Fruit fly (Drosophila melanogaster) whole organism, embryonic: ENCODE results near the gene CG14400.

ENCODE experiments used
- Asciz ChIP-seq: fragments of 200-800 bp; sonication (Bioruptor generic); optimal IDR thresholded peaks from 2 replicates; lab custom pipeline; 2017; ENCODE audit warnings: missing biosample characterization, mild to moderate bottlenecking, missing genetic modification characterization, missing genetic modification reagents
- Atf6 ChIP-seq: fragments of 200-800 bp; sonication (Bioruptor generic); IDR thresholded peaks from 2 replicates; pipeline ENCODE4 v1.3.6; 2022; ENCODE audit warnings: missing biosample characterization, missing genetic modification characterization
- Awh ChIP-seq: fragments of 200-800 bp; sonication (Bioruptor generic); IDR thresholded peaks from 2 replicates; pipeline ENCODE4, ENCODE4 v1.3.6; 2022; ENCODE audit warnings: missing biosample characterization, missing genetic modification characterization
- Bteb2 ChIP-seq: fragments of 200-800 bp; sonication (Bioruptor generic); optimal IDR thresholded peaks from 2 replicates; lab custom pipeline; 2016; ENCODE audit warnings: missing biosample characterization, missing genetic modification characterization
- CG10543 ChIP-seq: fragments of 200-800 bp; sonication (Bioruptor generic); optimal IDR thresholded peaks from 3 replicates; lab custom pipeline; 2017; ENCODE audit warnings: missing biosample characterization, mild to moderate bottlenecking, missing genetic modification characterization, moderate library complexity
- CG12155 ChIP-seq: fragments of 200-800 bp; sonication (Bioruptor generic); optimal IDR thresholded peaks from 3 replicates; lab custom pipeline; 2016; ENCODE audit warnings: missing biosample characterization, missing genetic modification characterization
- CG13287 ChIP-seq: fragments of 200-800 bp; sonication (Bioruptor generic); IDR thresholded peaks from 2 replicates; pipeline ENCODE4 v1.3.6; 2022; ENCODE audit warnings: missing biosample characterization, missing genetic modification characterization; ENCODE audit not compliant: partially characterized antibody
- CG13296 ChIP-seq: fragments of 200-800 bp; sonication (Bioruptor generic); optimal IDR thresholded peaks from 3 replicates; lab custom pipeline; 2018; ENCODE audit warnings: missing biosample characterization, mild to moderate bottlenecking, missing genetic modification characterization
- CG14014 ChIP-seq: fragments of 200-800 bp; sonication (Bioruptor generic); IDR thresholded peaks from 2 replicates; pipeline ENCODE4 v1.3.6; 2022; ENCODE audit warnings: missing biosample characterization, missing genetic modification characterization
- CG15269 ChIP-seq: fragments of 200-800 bp; sonication (Bioruptor generic); optimal IDR thresholded peaks from 2 replicates; lab custom pipeline; 2018; ENCODE audit warnings: missing biosample characterization, mild to moderate bottlenecking, missing genetic modification characterization, moderate library complexity
- CG15601 ChIP-seq: fragments of 200-800 bp; sonication (Bioruptor generic); optimal IDR thresholded peaks from 3 replicates; lab custom pipeline; 2019; ENCODE audit warnings: missing biosample characterization, mild to moderate bottlenecking, missing genetic modification characterization, moderate library complexity
- CG17359 ChIP-seq: fragments of 200-800 bp; sonication (Bioruptor generic); optimal IDR thresholded peaks from 3 replicates; lab custom pipeline; 2018; ENCODE audit warnings: missing biosample characterization, mild to moderate bottlenecking, missing genetic modification characterization, moderate library complexity
- CG30403 ChIP-seq: fragments of 200-800 bp; sonication (Bioruptor generic); optimal IDR thresholded peaks from 3 replicates; lab custom pipeline; 2016; ENCODE audit warnings: missing biosample characterization, missing genetic modification characterization
- CG4282 ChIP-seq: fragments of 200-800 bp; sonication (Bioruptor generic); optimal IDR thresholded peaks from 2 replicates; lab custom pipeline; 2016; ENCODE audit warnings: missing biosample characterization, missing genetic modification characterization
- CG4360 ChIP-seq: fragments of 200-800 bp; sonication (Bioruptor generic); IDR thresholded peaks from 2 replicates; pipeline ENCODE4 v1.3.6; 2022; ENCODE audit warnings: missing biosample characterization, missing genetic modification characterization
- CG4707 ChIP-seq: fragments of 200-800 bp; sonication (Bioruptor generic); optimal IDR thresholded peaks from 2 replicates; lab custom pipeline; 2018; ENCODE audit warnings: missing biosample characterization, mild to moderate bottlenecking, missing genetic modification characterization, moderate library complexity
- CG4730 ChIP-seq: fragments of 200-800 bp; sonication (Bioruptor generic); IDR thresholded peaks from 2 replicates; pipeline ENCODE4 v1.3.6; 2022; ENCODE audit warnings: missing biosample characterization, missing genetic modification characterization
- CG6175 ChIP-seq: fragments of 200-800 bp; sonication (Bioruptor generic); IDR thresholded peaks from 3 replicates; pipeline ENCODE4 v1.3.6; 2022; ENCODE audit warnings: missing biosample characterization, missing genetic modification characterization
- CG8290 ChIP-seq, 3 experiments: fragments of 200-800 bp; sonication (Bioruptor generic); optimal IDR thresholded peaks; 2 replicates each; lab custom pipeline; 2016 to 2019; ENCODE audit warnings: missing biosample characterization in 3 of 3, missing genetic modification characterization in 3 of 3, mild to moderate bottlenecking in 2 of 3, moderate library complexity in 1 of 3
- CG8388 ChIP-seq: fragments of 200-800 bp; sonication (Bioruptor generic); optimal IDR thresholded peaks from 2 replicates; lab custom pipeline; 2019; ENCODE audit warnings: missing biosample characterization, mild to moderate bottlenecking, missing genetic modification characterization, moderate library complexity
- Dbx ChIP-seq: fragments of 200-800 bp; sonication (Bioruptor generic); IDR thresholded peaks from 3 replicates; pipeline ENCODE4 v1.3.6; 2022; ENCODE audit warnings: missing biosample characterization, missing genetic modification characterization
- Dek ChIP-seq: fragments of 200-800 bp; sonication (Bioruptor generic); optimal IDR thresholded peaks from 3 replicates; lab custom pipeline; 2019; ENCODE audit warnings: missing biosample characterization, mild to moderate bottlenecking, missing genetic modification characterization, moderate library complexity
- Doc3 ChIP-seq: fragments of 200-800 bp; sonication (Bioruptor generic); IDR thresholded peaks from 3 replicates; pipeline ENCODE4 v1.3.6; 2022; ENCODE audit warnings: missing biosample characterization, missing genetic modification characterization; ENCODE audit not compliant: partially characterized antibody
- Hr3 ChIP-seq: fragments of 200-800 bp; sonication (Bioruptor generic); optimal IDR thresholded peaks from 3 replicates; lab custom pipeline; 2016; ENCODE audit warnings: missing biosample characterization, missing genetic modification characterization
- Meics ChIP-seq: fragments of 200-800 bp; sonication (Bioruptor generic); optimal IDR thresholded peaks from 2 replicates; lab custom pipeline; 2017; ENCODE audit warnings: missing biosample characterization, mild to moderate bottlenecking, missing genetic modification characterization
- NC2β ChIP-seq: fragments of 200-800 bp; sonication (Bioruptor generic); optimal IDR thresholded peaks from 2 replicates; lab custom pipeline; 2016; ENCODE audit warnings: missing biosample characterization, missing genetic modification characterization
- Neu2 ChIP-seq: fragments of 200-800 bp; sonication (Bioruptor generic); optimal IDR thresholded peaks from 3 replicates; lab custom pipeline; 2016; ENCODE audit warnings: missing biosample characterization, missing genetic modification characterization, borderline replicate concordance
- Ssrp ChIP-seq: fragments of 200-800 bp; sonication (Bioruptor generic); optimal IDR thresholded peaks from 2 replicates; lab custom pipeline; 2018; ENCODE audit warnings: missing biosample characterization, mild to moderate bottlenecking, missing genetic modification characterization, moderate library complexity
- Tbp ChIP-seq: fragments of >200 bp; optimal IDR thresholded peaks from 2 replicates; lab custom pipeline; 2018; ENCODE audit warnings: missing biosample characterization, missing genetic modification characterization
- Xbp1 ChIP-seq: fragments of 200-800 bp; sonication (Bioruptor generic); optimal IDR thresholded peaks from 3 replicates; lab custom pipeline; 2016; ENCODE audit warnings: missing biosample characterization, mild to moderate bottlenecking, missing genetic modification characterization
- al ChIP-seq: fragments of 200-800 bp; sonication (Bioruptor generic); IDR thresholded peaks from 2 replicates; pipeline ENCODE4 v1.3.6; 2022; ENCODE audit warnings: missing biosample characterization, missing genetic modification characterization
- bab2 ChIP-seq: fragments of 200-800 bp; sonication (Bioruptor generic); optimal IDR thresholded peaks from 2 replicates; lab custom pipeline; 2016; ENCODE audit warnings: missing biosample characterization, missing genetic modification characterization
- cas ChIP-seq: fragments of 200-800 bp; sonication (Bioruptor generic); IDR thresholded peaks from 2 replicates; pipeline ENCODE4 v1.3.6; 2022; ENCODE audit warnings: missing biosample characterization, missing genetic modification characterization
- caup ChIP-seq: fragments of 200-800 bp; sonication (Bioruptor generic); optimal IDR thresholded peaks from 3 replicates; lab custom pipeline; 2017; ENCODE audit warnings: missing biosample characterization, mild to moderate bottlenecking, missing genetic modification characterization, moderate library complexity; ENCODE audit not compliant: severe bottlenecking
- ewg ChIP-seq: fragments of 200-800 bp; sonication (Bioruptor generic); optimal IDR thresholded peaks from 3 replicates; lab custom pipeline; 2017; ENCODE audit warnings: mild to moderate bottlenecking, missing biosample characterization, missing genetic modification reagents, missing genetic modification characterization
- fd3F ChIP-seq: fragments of 200-800 bp; sonication (Bioruptor generic); optimal IDR thresholded peaks from 2 replicates; lab custom pipeline; 2018; ENCODE audit warnings: missing biosample characterization, mild to moderate bottlenecking, missing genetic modification characterization, moderate library complexity
- fd96Cb ChIP-seq: fragments of 200-800 bp; sonication (Bioruptor generic); optimal IDR thresholded peaks from 2 replicates; lab custom pipeline; 2018; ENCODE audit warnings: missing biosample characterization, mild to moderate bottlenecking, missing genetic modification characterization, moderate library complexity
- gem ChIP-seq: fragments of 200-800 bp; sonication (Bioruptor generic); optimal IDR thresholded peaks from 2 replicates; lab custom pipeline; 2019; ENCODE audit warnings: missing biosample characterization, mild to moderate bottlenecking, missing genetic modification characterization, moderate library complexity
- gsb ChIP-seq: fragments of 200-800 bp; sonication (Bioruptor generic); IDR thresholded peaks from 2 replicates; pipeline ENCODE4 v1.3.6; 2022; ENCODE audit warnings: missing biosample characterization, missing genetic modification characterization
- pho ChIP-seq: fragments of 200-800 bp; sonication (Bioruptor generic); optimal IDR thresholded peaks from 2 replicates; lab custom pipeline; 2016; ENCODE audit warnings: missing biosample characterization, missing genetic modification characterization
- prd ChIP-seq, 3 experiments: fragments of >200 bp in 2 of 3; fragments of 200-800 bp in 1 of 3; sonication (Bioruptor generic) in 1 of 3; optimal IDR thresholded peaks in 2 of 3; IDR thresholded peaks in 1 of 3; 2 replicates in 2 of 3; 3 replicates in 1 of 3; pipeline versions ENCODE4 v1.3.6 to Lab custom; 2017 to 2022; ENCODE audit warnings: missing biosample characterization in 1 of 3, missing genetic modification characterization in 1 of 3
- psq ChIP-seq: fragments of 200-800 bp; sonication (Bioruptor generic); optimal IDR thresholded peaks from 2 replicates; lab custom pipeline; 2017; ENCODE audit warnings: missing biosample characterization, missing genetic modification characterization
- sob ChIP-seq: fragments of 200-800 bp; sonication (Bioruptor generic); IDR thresholded peaks from 2 replicates; pipeline ENCODE4 v1.3.6; 2022; ENCODE audit warnings: missing biosample characterization, missing genetic modification characterization
- tgo ChIP-seq: fragments of 200-800 bp; sonication (Bioruptor generic); IDR thresholded peaks from 3 replicates; pipeline ENCODE4 v1.3.6; 2022; ENCODE audit warnings: missing biosample characterization, missing genetic modification characterization
- tio ChIP-seq: fragments of 200-800 bp; sonication (Bioruptor generic); optimal IDR thresholded peaks from 2 replicates; lab custom pipeline; 2017; ENCODE audit warnings: missing biosample characterization, missing genetic modification characterization, inconsistent platforms
- unpg ChIP-seq: fragments of 200-800 bp; sonication (Bioruptor generic); optimal IDR thresholded peaks from 3 replicates; lab custom pipeline; 2018; ENCODE audit warnings: missing biosample characterization, mild to moderate bottlenecking, missing genetic modification characterization, moderate library complexity

CG14400 gene

DNA sequence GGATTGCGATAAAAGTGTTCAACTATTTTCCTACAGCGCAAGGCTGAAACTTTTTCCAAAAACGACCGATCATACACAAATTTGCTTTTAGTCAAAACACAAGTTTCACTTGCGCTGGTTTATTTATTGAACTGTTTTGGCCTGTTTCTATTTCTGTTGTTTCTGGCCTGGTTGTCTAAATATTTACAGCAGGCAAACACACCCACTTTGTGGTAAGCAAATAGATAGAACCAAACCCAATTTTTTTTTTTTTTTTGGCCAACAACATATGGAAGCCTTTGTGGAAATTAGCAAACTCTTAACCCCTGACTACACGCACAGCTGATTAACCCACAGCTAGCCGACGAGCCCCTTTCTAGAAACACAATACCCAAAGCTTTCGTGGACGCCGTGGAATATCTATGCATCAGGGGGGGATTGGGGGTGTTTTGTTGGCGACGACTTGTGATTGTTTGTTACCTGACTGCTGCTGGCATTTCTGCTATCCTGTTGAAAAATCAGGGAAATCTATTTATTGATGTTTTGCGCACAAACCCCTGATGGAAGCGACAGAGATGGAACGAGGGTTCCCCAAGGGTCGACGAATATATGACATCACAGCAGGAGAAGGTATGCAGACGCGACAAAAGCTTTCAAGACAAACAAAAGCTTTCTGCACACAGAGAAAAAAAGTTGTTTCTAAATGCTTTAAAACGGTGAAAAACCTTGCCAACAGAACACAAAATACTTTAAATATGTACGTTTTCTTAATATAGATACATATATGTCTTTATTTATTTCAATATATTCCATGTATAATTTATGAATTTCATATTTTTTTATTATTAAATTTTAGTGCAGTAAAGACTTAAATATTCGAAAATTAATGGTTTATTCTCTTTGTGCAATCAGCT, 49.8 kb downstream of the CG14400 start (continued):
- TF ChIP-seq Asciz (GFP tag; lab: Kevin White, UChicago), result peak; percentile 55
- peak; percentile 34 for TF ChIP-seq CG30403
- no peak for TF ChIP-seq Doc3
- TF ChIP-seq sob (GFP tag; lab: Robert Waterston, UW), result peak; percentile 52
- no peak for TF ChIP-seq CG6175 (GFP tag; lab: Robert Waterston, UW)
- peak; percentile 67; the same call in 2 of the 3 replicates for TF ChIP-seq tgo
- peak; percentile 15 for TF ChIP-seq ewg (GFP tag; lab: Kevin White, UChicago)
- TF ChIP-seq CG4730 (GFP tag; lab: Robert Waterston, UW), result peak; percentile 37; the same call in 1 of the 2 replicates
- TF ChIP-seq Hr3 (GFP tag; lab: Kevin White, UChicago), result peak; percentile 16
- peak; percentile 18 for TF ChIP-seq CG12155 (GFP tag; lab: Kevin White, UChicago)
- TF ChIP-seq Ssrp (tag; lab: Kevin White, UChicago), result peak; percentile 0
- TF ChIP-seq Bteb2 (GFP tag; lab: Kevin White, UChicago), result peak; percentile 28
- TF ChIP-seq unpg, result peak; percentile 53
- TF ChIP-seq NC2β (GFP tag; lab: Kevin White, UChicago), result no peak
- TF ChIP-seq psq, result no peak
- peak; percentile 52 for TF ChIP-seq CG14014
- TF ChIP-seq al, result no peak
- peak; percentile 13 for TF ChIP-seq Xbp1 (GFP tag; lab: Kevin White, UChicago)
- no peak for TF ChIP-seq prd (optimal IDR thresholded peaks at IDR 0.05; lab: Kevin White, UChicago)
- TF ChIP-seq prd (GFP tag; IDR thresholded peaks at IDR 0.05; lab: Robert Waterston, UW), result peak; percentile 54; the same call in 2 of the 3 replicates
- no peak for TF ChIP-seq Tbp (GFP tag; lab: Kevin White, UChicago)
- TF ChIP-seq CG13296 (GFP tag; lab: Kevin White, UChicago), result peak; percentile 51
- peak; percentile 62 for TF ChIP-seq Meics (GFP tag; lab: Kevin White, UChicago)
- TF ChIP-seq caup (GFP tag; lab: Kevin White, UChicago), result peak; percentile 74
- no peak for TF ChIP-seq Neu2 (GFP tag; lab: Kevin White, UChicago)
- TF ChIP-seq pho, result peak; percentile 11
- TF ChIP-seq Awh (GFP tag; lab: Robert Waterston, UW), result no peak
- TF ChIP-seq CG4707, result peak; percentile 41
- TF ChIP-seq tio (GFP tag; lab: Kevin White, UChicago), result no peak
- TF ChIP-seq bab2 (GFP tag; lab: Kevin White, UChicago), result peak; percentile 2
- peak; percentile 74 for TF ChIP-seq Atf6 (GFP tag; lab: Robert Waterston, UW)
- TF ChIP-seq CG8290 (GFP tag; optimal IDR thresholded peaks at IDR 0.05; lab: Kevin White, UChicago), result no peak
- peak in 1 of 2 experiments; percentile 4 for TF ChIP-seq CG8290 (tag; optimal IDR thresholded peaks at IDR 0.05; lab: Kevin White, UChicago)
- TF ChIP-seq gem, result peak; percentile 76
- TF ChIP-seq CG17359 (tag; lab: Kevin White, UChicago), result peak; percentile 53
- TF ChIP-seq CG4360 (GFP tag; lab: Robert Waterston, UW), result no peak
- peak; percentile 22; the same call in 1 of the 2 replicates for TF ChIP-seq gsb (GFP tag; lab: Robert Waterston, UW)
- TF ChIP-seq fd3F (GFP tag; lab: Kevin White, UChicago), result peak; percentile 61
- TF ChIP-seq CG10543, result peak; percentile 19
- peak; percentile 14 for TF ChIP-seq fd96Cb (tag; lab: Kevin White, UChicago)
- peak; percentile 34; the same call in 1 of the 3 replicates for TF ChIP-seq Dbx (GFP tag; lab: Robert Waterston, UW)
- peak; percentile 44 for TF ChIP-seq Dek
- TF ChIP-seq CG13287, result 0 out of 2 replicates have a peak, but pooled peaks have one; percentile 6
- peak; percentile 1 for TF ChIP-seq CG8388 (GFP tag; lab: Kevin White, UChicago)
- TF ChIP-seq CG4282 (GFP tag; lab: Kevin White, UChicago), result peak; percentile 12
- peak; percentile 67 for TF ChIP-seq CG15269
- peak; percentile 49 for TF ChIP-seq CG15601 (tag; lab: Kevin White, UChicago)
- TF ChIP-seq cas (GFP tag; lab: Robert Waterston, UW), result no peak
